Fruit fly (Drosophila melanogaster): ENCODE data around the gene Teh3.
A peak's percentile ranks its signal among the peaks of the same experiment; 100 is the strongest.

The Teh3 gene

DNA sequence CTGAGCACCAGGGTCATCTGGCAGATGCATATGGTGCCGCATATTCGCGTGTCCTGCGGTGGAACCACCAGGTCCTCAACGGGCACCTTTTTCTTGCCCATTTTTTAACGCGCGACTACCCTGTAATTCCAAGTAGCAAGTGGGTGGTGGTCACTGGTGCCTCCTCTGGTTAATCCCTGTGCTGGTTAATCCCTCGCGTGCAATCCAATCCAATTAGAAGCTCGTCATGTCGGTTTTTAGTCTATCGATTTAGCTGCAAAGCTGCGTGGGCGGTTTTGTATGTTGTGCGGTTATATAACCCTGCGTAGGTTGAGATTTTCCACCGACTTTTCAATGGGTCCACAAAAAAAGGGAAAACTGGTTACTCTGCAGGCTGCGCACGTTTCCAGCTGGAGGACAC, at the start of gene Teh3:
Teh3 (minus strand) TSS at position 101 of the 400 bp plus-strand sequence.
- TF ChIP-seq rgr (GFP tag; optimal IDR thresholded peaks at IDR 0.05) (no peak), Jra (GFP tag; optimal IDR thresholded peaks at IDR 0.05) (no peak), Hr83 (GFP tag; optimal IDR thresholded peaks at IDR 0.05; ENCODE audit: poor library complexity, severe bottlenecking) (no peak), fru (GFP tag; optimal IDR thresholded peaks at IDR 0.05) (no peak), Hr78 (GFP tag; optimal IDR thresholded peaks at IDR 0.05) (no peak), dl (GFP tag; optimal IDR thresholded peaks at IDR 0.05; ENCODE audit: insufficient read depth in 1 of 2, partially characterized antibody in 2 of 2) (no peak), jim (GFP tag; optimal IDR thresholded peaks at IDR 0.05) (no peak), N (GFP tag; optimal IDR thresholded peaks at IDR 0.05) (no peak), GATAd (GFP tag; optimal IDR thresholded peaks at IDR 0.05) (no peak), Sp1 (GFP tag; optimal IDR thresholded peaks at IDR 0.05) (no peak), Rel (GFP tag; optimal IDR thresholded peaks at IDR 0.05) (no peak), Rel (tag; optimal IDR thresholded peaks at IDR 0.05) (no peak), tai (GFP tag; optimal IDR thresholded peaks at IDR 0.05) (no peak)

- TF ChIP-seq rgr (GFP tag; optimal IDR thresholded peaks at IDR 0.05), result no peak
- TF ChIP-seq fru (GFP tag; optimal IDR thresholded peaks at IDR 0.05), result no peak
- no peak for TF ChIP-seq CG32264 (GFP tag; optimal IDR thresholded peaks at IDR 0.05)
- no peak for TF ChIP-seq h (GFP tag; optimal IDR thresholded peaks at IDR 0.05)
- no peak for TF ChIP-seq woc (GFP tag; optimal IDR thresholded peaks at IDR 0.05)
- TF ChIP-seq Jra (GFP tag; optimal IDR thresholded peaks at IDR 0.05), result no peak
- no peak for TF ChIP-seq Hnf4 (GFP tag; optimal IDR thresholded peaks at IDR 0.05)
- TF ChIP-seq GATAd (GFP tag; optimal IDR thresholded peaks at IDR 0.05), result no peak
- TF ChIP-seq pan (optimal IDR thresholded peaks at IDR 0.05), result no peak
- no peak for TF ChIP-seq Mio (GFP tag; optimal IDR thresholded peaks at IDR 0.05)
- TF ChIP-seq Dif (GFP tag; optimal IDR thresholded peaks at IDR 0.05; ENCODE audit: partially characterized antibody), result peak; percentile 38
- no peak for TF ChIP-seq sv (GFP tag; optimal IDR thresholded peaks at IDR 0.05)
- no peak for TF ChIP-seq CG9705 (GFP tag; optimal IDR thresholded peaks at IDR 0.05)
- no peak for TF ChIP-seq OdsH (GFP tag; optimal IDR thresholded peaks at IDR 0.05)
- no peak for TF ChIP-seq br (GFP tag; optimal IDR thresholded peaks at IDR 0.05)
- no peak for TF ChIP-seq foxo (GFP tag; optimal IDR thresholded peaks at IDR 0.05)
- TF ChIP-seq Rel (GFP tag; optimal IDR thresholded peaks at IDR 0.05), result no peak
- TF ChIP-seq Rel (tag; optimal IDR thresholded peaks at IDR 0.05), result peak; percentile 2
- no peak for TF ChIP-seq sage (GFP tag; optimal IDR thresholded peaks at IDR 0.05)
- TF ChIP-seq HLH106 (tag; optimal IDR thresholded peaks at IDR 0.05), result no peak
- TF ChIP-seq jim (GFP tag; optimal IDR thresholded peaks at IDR 0.05), result no peak
- TF ChIP-seq N (GFP tag; optimal IDR thresholded peaks at IDR 0.05), result peak; percentile 64
- TF ChIP-seq dmrt93B (GFP tag; optimal IDR thresholded peaks at IDR 0.05), result no peak
- TF ChIP-seq Hr83 (GFP tag; optimal IDR thresholded peaks at IDR 0.05; ENCODE audit: poor library complexity, severe bottlenecking), result no peak
- TF ChIP-seq Hr78 (GFP tag; optimal IDR thresholded peaks at IDR 0.05), result no peak
- TF ChIP-seq ey (GFP tag; optimal IDR thresholded peaks at IDR 0.05), result no peak
- peak; percentile 11 for TF ChIP-seq Vsx2 (GFP tag; optimal IDR thresholded peaks at IDR 0.05; ENCODE audit: partially characterized antibody)
- peak in 1 of 2 experiments; percentile 21 for TF ChIP-seq dl (GFP tag; optimal IDR thresholded peaks at IDR 0.05; ENCODE audit: insufficient read depth in 1 of 2, partially characterized antibody in 2 of 2)
- TF ChIP-seq tai (GFP tag; optimal IDR thresholded peaks at IDR 0.05), result no peak
- no peak for TF ChIP-seq dsf (GFP tag; optimal IDR thresholded peaks at IDR 0.05; ENCODE audit: borderline replicate concordance)
Observed at dm6 chr3L:4233603-4234277, 49.3 kb upstream of the Teh3 start.

DNA sequence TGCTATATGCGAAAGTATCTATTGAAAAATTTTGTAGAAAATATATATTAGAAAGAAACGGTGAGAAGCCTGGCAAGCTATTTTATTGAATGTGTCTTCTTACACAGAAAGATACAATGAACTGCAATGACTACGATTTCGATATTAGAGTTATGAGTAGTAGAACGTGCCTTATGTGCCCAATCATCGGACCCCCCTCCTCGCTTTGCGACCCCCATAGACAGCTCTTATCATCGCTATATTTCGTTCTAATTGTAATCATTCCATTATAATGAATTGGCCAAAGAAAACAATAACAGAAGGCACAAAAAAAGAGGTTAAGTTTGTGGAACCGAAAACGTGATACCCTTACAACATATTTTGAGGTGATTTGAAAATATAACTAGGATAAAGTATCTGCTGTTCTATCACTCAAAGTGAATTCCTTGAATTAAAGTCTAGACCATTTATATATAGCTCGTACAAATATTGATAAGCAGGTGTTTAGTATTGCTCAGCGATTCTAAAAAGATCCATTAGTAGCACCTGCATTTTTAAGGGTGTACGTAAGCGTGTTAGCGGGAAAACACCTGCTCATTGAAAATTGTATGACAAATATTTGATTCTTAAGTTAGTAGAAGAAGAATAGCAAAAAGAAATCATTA, 48.4 kb upstream of the Teh3 start:
- no peak for TF ChIP-seq CG9705 (GFP tag; optimal IDR thresholded peaks at IDR 0.05)
- TF ChIP-seq h (GFP tag; optimal IDR thresholded peaks at IDR 0.05), result peak; percentile 43
- TF ChIP-seq sv (GFP tag; optimal IDR thresholded peaks at IDR 0.05), result no peak
- TF ChIP-seq fru (GFP tag; optimal IDR thresholded peaks at IDR 0.05), result peak; percentile 23
- no peak for TF ChIP-seq Vsx2 (GFP tag; optimal IDR thresholded peaks at IDR 0.05; ENCODE audit: partially characterized antibody)
- no peak for TF ChIP-seq Hr78 (GFP tag; optimal IDR thresholded peaks at IDR 0.05)
- peak; percentile 15 for TF ChIP-seq ey (GFP tag; optimal IDR thresholded peaks at IDR 0.05)
- TF ChIP-seq Hnf4 (GFP tag; optimal IDR thresholded peaks at IDR 0.05), result no peak
- no peak for TF ChIP-seq tai (GFP tag; optimal IDR thresholded peaks at IDR 0.05)
- no peak for TF ChIP-seq Jra (GFP tag; optimal IDR thresholded peaks at IDR 0.05)

- no peak for TF ChIP-seq Dfd (GFP tag; optimal IDR thresholded peaks at IDR 0.05)
- no peak for TF ChIP-seq ey (GFP tag; optimal IDR thresholded peaks at IDR 0.05)
- TF ChIP-seq Jra (GFP tag; optimal IDR thresholded peaks at IDR 0.05), result peak; percentile 14
Observed at dm6 chr3L:4232227-4232626, 47.8 kb upstream of the Teh3 start.

Measured in whole organism, wandering third instar larva.